Worm (Caenorhabditis elegans): ENCODE results near the gene ncs-1.

ncs-1 gene

DNA sequence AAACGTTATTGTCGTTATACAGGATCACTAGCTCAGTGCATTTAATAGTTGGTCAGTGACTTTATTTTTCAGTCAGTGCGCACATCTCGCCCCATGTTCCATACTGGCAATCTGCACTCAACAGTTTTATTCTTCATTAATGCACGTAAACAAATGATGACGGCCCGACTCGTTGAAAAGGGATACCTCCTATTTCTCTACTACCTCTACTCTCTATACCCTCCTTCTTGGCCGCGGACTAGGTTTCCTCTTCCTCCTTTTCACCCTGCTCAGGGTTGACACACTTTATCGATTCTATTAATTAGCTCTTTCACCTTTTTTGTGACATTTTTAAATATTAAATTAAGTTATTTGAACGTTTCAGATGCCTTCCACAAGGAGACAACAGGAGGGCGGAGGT, 47.6 kb downstream of the ncs-1 start, which contains the start of gene sel-12:
Gene sel-12 (plus strand): TSS at position 358 of the 400 bp plus-strand sequence.
- TF ChIP-seq nhr-76 (tag; optimal IDR thresholded peaks at IDR 0.05) (no peak), unc-120 (tag; optimal IDR thresholded peaks at IDR 0.05; ENCODE audit: poor library complexity, severe bottlenecking) (peak; percentile 41), ceh-39 (tag; optimal IDR thresholded peaks at IDR 0.05) (peak; percentile 72), lin-32 (GFP tag; optimal IDR thresholded peaks at IDR 0.05) (peak; percentile 9), ces-1 (GFP tag; optimal IDR thresholded peaks at IDR 0.05) (peak; percentile 62)

DNA sequence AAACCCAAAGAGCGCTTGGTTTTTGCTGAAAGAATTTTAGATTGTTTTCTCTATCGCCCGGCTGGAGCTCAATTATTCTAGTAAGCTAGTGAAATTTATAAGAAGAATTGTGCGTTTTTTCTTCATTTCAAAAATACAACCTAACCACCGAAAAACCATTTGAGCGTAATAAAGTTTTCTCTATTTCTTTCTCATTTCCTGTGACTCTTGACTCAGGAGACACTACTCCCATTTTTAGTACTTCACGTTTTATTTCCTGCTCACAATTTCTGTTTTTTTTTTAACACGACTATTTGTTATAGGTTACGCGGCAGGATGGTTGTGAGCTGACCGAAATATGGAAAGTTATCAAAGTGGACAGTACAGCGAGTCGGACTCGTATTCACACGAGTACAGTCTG, 50.1 kb downstream of the ncs-1 start, which contains the start of gene F35H12.6:
Gene F35H12.6 (plus strand): TSS at position 301 of the 400 bp plus-strand sequence.
- no peak for TF ChIP-seq ceh-39 (tag; optimal IDR thresholded peaks at IDR 0.05)
- no peak for TF ChIP-seq nhr-12 (tag; optimal IDR thresholded peaks at IDR 0.05)
- TF ChIP-seq drap-1 (GFP tag; optimal IDR thresholded peaks at IDR 0.05): no peak
- no peak for TF ChIP-seq lin-32 (GFP tag; optimal IDR thresholded peaks at IDR 0.05)
- TF ChIP-seq ceh-43 (GFP tag; optimal IDR thresholded peaks at IDR 0.05): no peak

DNA sequence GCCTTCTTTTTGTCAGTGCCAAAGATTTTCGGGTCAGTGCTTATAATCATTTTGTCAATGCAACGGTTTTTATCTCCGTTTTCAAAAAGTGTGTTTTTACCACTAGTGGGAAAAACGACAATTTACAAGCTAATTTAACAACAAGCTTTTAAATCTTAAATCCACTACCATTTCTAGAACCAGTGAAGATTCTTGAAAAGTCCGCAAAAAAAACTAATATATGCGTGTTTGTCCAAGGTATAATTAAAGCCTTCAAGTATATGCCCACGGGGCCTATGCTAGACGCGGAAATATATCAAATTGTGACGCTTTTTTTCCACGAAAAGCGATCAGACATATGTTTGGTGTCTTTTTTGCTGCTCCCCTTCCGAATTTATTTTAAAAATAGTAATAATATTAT, 50.5 kb downstream of the ncs-1 start:
- TF ChIP-seq mls-2 (tag; optimal IDR thresholded peaks at IDR 0.05): no peak
- no peak for TF ChIP-seq unc-120 (tag; optimal IDR thresholded peaks at IDR 0.05; ENCODE audit: poor library complexity, severe bottlenecking)
- no peak for TF ChIP-seq flh-1 (GFP tag; optimal IDR thresholded peaks at IDR 0.05)
- no peak for TF ChIP-seq ham-2 (GFP tag; optimal IDR thresholded peaks at IDR 0.05)
- no peak for TF ChIP-seq unc-62 (GFP tag; optimal IDR thresholded peaks at IDR 0.05)
- TF ChIP-seq zip-8 (tag; optimal IDR thresholded peaks at IDR 0.05): no peak
- no peak for TF ChIP-seq nhr-237 (tag; optimal IDR thresholded peaks at IDR 0.05)
- no peak for TF ChIP-seq ces-1 (GFP tag; optimal IDR thresholded peaks at IDR 0.05)
- TF ChIP-seq unc-39 (tag; optimal IDR thresholded peaks at IDR 0.05): no peak
- no peak for TF ChIP-seq ztf-11 (tag; optimal IDR thresholded peaks at IDR 0.05)
- TF ChIP-seq ceh-39 (tag; optimal IDR thresholded peaks at IDR 0.05): no peak
- no peak for TF ChIP-seq nhr-12 (tag; optimal IDR thresholded peaks at IDR 0.05)
- no peak for TF ChIP-seq cnd-1 (tag; optimal IDR thresholded peaks at IDR 0.05)
- TF ChIP-seq hlh-1 (tag; optimal IDR thresholded peaks at IDR 0.05): no peak
- no peak for TF ChIP-seq snpc-4 (tag; optimal IDR thresholded peaks at IDR 0.05)

All from whole organism, mixed stage, embryonic.